Worm (Caenorhabditis elegans): ENCODE results near the gene rpb-4.

DNA sequence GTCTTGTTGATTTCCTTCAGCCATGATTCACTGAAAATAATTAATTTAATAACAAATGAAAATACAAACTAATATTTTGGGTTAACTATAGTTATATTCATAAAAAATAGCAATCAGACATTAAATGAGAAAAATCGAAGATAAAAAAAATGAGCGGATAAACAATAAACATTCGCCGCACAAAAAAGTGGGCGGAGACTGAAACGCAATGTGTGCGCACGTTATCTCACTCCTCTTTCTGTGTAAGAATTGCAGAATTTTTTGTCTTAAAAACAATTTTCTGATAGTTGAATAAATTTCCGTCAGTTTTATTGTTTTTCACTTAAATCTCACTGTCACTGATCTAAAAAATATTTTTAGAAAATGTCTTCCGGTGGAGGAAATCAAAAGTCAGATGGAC, at the start of gene rpb-4, which contains the start of gene mtch-1:
- no peak for TF ChIP-seq ztf-11 (tag; optimal IDR thresholded peaks at IDR 0.05)
- no peak for TF ChIP-seq pha-4 (GFP tag; IDR thresholded peaks at IDR 0.05)
- peak; percentile 50 for TF ChIP-seq pha-4 (tag; optimal IDR thresholded peaks at IDR 0.05)
- peak in 1 of 2 experiments; percentile 62 for TF ChIP-seq lsy-2 (tag; optimal IDR thresholded peaks at IDR 0.05)
- no peak for TF ChIP-seq lir-3 (tag; optimal IDR thresholded peaks at IDR 0.05)
- no peak for TF ChIP-seq F37D6.2 (tag; optimal IDR thresholded peaks at IDR 0.05)
- no peak for TF ChIP-seq unc-62 (GFP tag; optimal IDR thresholded peaks at IDR 0.05 in 1 of 2)
- TF ChIP-seq unc-62 (tag; optimal IDR thresholded peaks at IDR 0.05) = no peak

Measured in whole organism, L4 larva.